Fruit fly (Drosophila melanogaster) whole organism, embryonic: ENCODE measurements around the gene Rab9Db.
A peak's percentile ranks its signal among the peaks of the same experiment; 100 is the strongest.

Experiments used
- CG14667 ChIP-seq: fragments of 200-800 bp; sonication (Bioruptor generic); IDR thresholded peaks from 2 replicates; pipeline ENCODE4 v1.3.6; 2022; ENCODE audit warnings: missing biosample characterization, missing genetic modification characterization
- CG16815 ChIP-seq: fragments of 200-800 bp; sonication (Bioruptor generic); optimal IDR thresholded peaks from 3 replicates; lab custom pipeline; 2017; ENCODE audit warnings: missing biosample characterization, mild to moderate bottlenecking, missing genetic modification characterization
- CG33557 ChIP-seq: fragments of 200-800 bp; sonication (Bioruptor generic); optimal IDR thresholded peaks from 2 replicates; lab custom pipeline; 2019; ENCODE audit warnings: missing biosample characterization, mild to moderate bottlenecking, missing genetic modification characterization, moderate library complexity
- Fer1 ChIP-seq: fragments of 200-800 bp; sonication (Bioruptor generic); optimal IDR thresholded peaks from 2 replicates; lab custom pipeline; 2017; ENCODE audit warnings: missing biosample characterization, mild to moderate bottlenecking, missing genetic modification characterization
- Gug ChIP-seq: fragments of 200-800 bp; sonication (Bioruptor generic); IDR thresholded peaks from 4 replicates; pipeline ENCODE4 v1.3.6; 2022; ENCODE audit warnings: missing biosample characterization, missing genetic modification characterization
- lab ChIP-seq: fragments of 200-800 bp; sonication (Bioruptor generic); optimal IDR thresholded peaks from 3 replicates; lab custom pipeline; 2017; ENCODE audit warnings: missing biosample characterization, missing genetic modification characterization, mild to moderate bottlenecking, moderate library complexity, missing genetic modification reagents
- lbe ChIP-seq: fragments of 200-800 bp; sonication (Bioruptor generic); optimal IDR thresholded peaks from 2 replicates; lab custom pipeline; 2016; ENCODE audit warnings: missing biosample characterization, mild to moderate bottlenecking, missing genetic modification characterization
- nau ChIP-seq: fragments of 200-800 bp; sonication (Bioruptor generic); optimal IDR thresholded peaks from 3 replicates; lab custom pipeline; 2017; ENCODE audit warnings: missing biosample characterization, mild to moderate bottlenecking, missing genetic modification characterization, missing genetic modification reagents
- wek ChIP-seq: fragments of 200-800 bp; sonication (Bioruptor generic); optimal IDR thresholded peaks from 3 replicates; lab custom pipeline; 2018; ENCODE audit warnings: missing biosample characterization, mild to moderate bottlenecking, missing genetic modification characterization, moderate library complexity

Rab9Db gene

DNA sequence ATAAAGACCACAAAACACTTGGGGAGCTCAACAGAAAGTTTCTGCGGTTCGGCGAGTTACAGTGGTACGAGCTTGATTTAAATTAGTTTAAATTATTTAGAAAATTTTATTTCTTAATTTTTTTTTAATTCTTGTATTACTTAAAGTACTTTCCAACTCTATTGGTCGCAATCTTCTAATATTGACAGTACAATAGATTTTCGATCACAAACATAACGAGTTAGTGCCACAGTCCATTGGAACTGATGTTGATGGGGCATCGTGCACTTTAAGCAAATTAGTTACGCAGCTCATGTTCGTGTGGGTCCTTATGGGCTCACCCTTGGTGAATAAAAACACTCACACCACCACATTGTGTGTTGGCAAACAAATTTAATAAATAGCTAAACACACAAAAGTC lies 49.5 kb downstream of the Rab9Db start (continued):
- TF ChIP-seq Gug (peak; percentile 44; the same call in 1 of the 4 replicates), wek (no peak), CG14667 (GFP tag; lab: Robert Waterston, UW) (peak; percentile 43; the same call in 1 of the 2 replicates), CG33557 (GFP tag; lab: Kevin White, UChicago) (no peak), CG16815 (no peak), nau (GFP tag; lab: Kevin White, UChicago) (no peak), Fer1 (peak; percentile 68), lbe (GFP tag; lab: Kevin White, UChicago) (no peak), lab (GFP tag; lab: Kevin White, UChicago) (peak; percentile 79)
